Worm (Caenorhabditis elegans) whole organism, early embryonic: ENCODE measurements around the gene F29C4.4.

Experiments used
- B0310.2 ChIP-seq: sonication (generic microtip); optimal IDR thresholded peaks from 2 replicates; lab custom pipeline; 2016; ENCODE audit warnings: mild to moderate bottlenecking, missing genetic modification characterization, missing compliant biosample characterization
- F13C5.2 ChIP-seq: sonication (generic microtip); optimal IDR thresholded peaks from 2 replicates; lab custom pipeline; 2017; ENCODE audit warnings: mild to moderate bottlenecking, missing genetic modification characterization, inconsistent platforms, missing compliant biosample characterization
- aly-1 ChIP-seq: sonication (generic microtip); optimal IDR thresholded peaks from 2 replicates; lab custom pipeline; 2016; ENCODE audit warnings: missing genetic modification characterization, missing compliant biosample characterization
- ama-1 ChIP-seq: fragments of 150-350 bp; optimal IDR thresholded peaks from 2 replicates; lab custom pipeline; 2014
- ceh-13 ChIP-seq: fragments of 200-800 bp; sonication (Bioruptor generic); optimal IDR thresholded peaks from 2 replicates; lab custom pipeline; 2018; ENCODE audit warnings: mild to moderate bottlenecking, missing genetic modification characterization, missing compliant biosample characterization
- ceh-36 ChIP-seq: sonication (generic microtip); optimal IDR thresholded peaks from 2 replicates; lab custom pipeline; 2016; ENCODE audit warnings: missing genetic modification characterization, inconsistent platforms, missing compliant biosample characterization
- ets-7 ChIP-seq: sonication (generic microtip); optimal IDR thresholded peaks from 2 replicates; lab custom pipeline; 2016; ENCODE audit warnings: missing genotype, missing genetic modification characterization, missing compliant biosample characterization
- flt-1 ChIP-seq: fragments of 200-800 bp; sonication (Bioruptor generic); IDR thresholded peaks from 2 replicates; pipeline ENCODE4 v1.3.6; 2022; ENCODE audit warnings: missing genetic modification characterization, missing compliant biosample characterization
- hmbx-1 ChIP-seq: sonication (generic microtip); optimal IDR thresholded peaks from 2 replicates; lab custom pipeline; 2016; ENCODE audit warnings: mild to moderate bottlenecking, missing genetic modification characterization, missing compliant biosample characterization
- hmg-4 ChIP-seq: fragments of 200-800 bp; sonication (Bioruptor generic); optimal IDR thresholded peaks from 2 replicates; lab custom pipeline; 2018; ENCODE audit warnings: mild to moderate bottlenecking, missing genetic modification characterization, missing compliant biosample characterization
- hnd-1 ChIP-seq: sonication (generic microtip); optimal IDR thresholded peaks from 2 replicates; lab custom pipeline; 2016; ENCODE audit warnings: missing genetic modification characterization, missing compliant biosample characterization
- pes-1 ChIP-seq: fragments of 200-800 bp; sonication (Bioruptor generic); IDR thresholded peaks from 2 replicates; pipeline ENCODE4 v1.3.6; 2022; ENCODE audit warnings: missing genetic modification reagents, missing genetic modification characterization, missing compliant biosample characterization
- scrt-1 ChIP-seq: fragments of 200-800 bp; sonication (Bioruptor generic); IDR thresholded peaks from 2 replicates; pipeline ENCODE4 v1.3.6; 2022; ENCODE audit warnings: missing genetic modification characterization, missing compliant biosample characterization
- sea-1 ChIP-seq: fragments of 200-800 bp; sonication (Bioruptor generic); conservative IDR thresholded peaks from 2 replicates; pipeline ENCODE4 v1.3.6; 2022; ENCODE audit warnings: missing genetic modification characterization, missing compliant biosample characterization
- tbx-11 ChIP-seq: fragments of 200-800 bp; sonication (Bioruptor generic); IDR thresholded peaks from 2 replicates; pipeline ENCODE4 v1.3.6; 2022; ENCODE audit warnings: missing genetic modification characterization, missing compliant biosample characterization
- tbx-37 ChIP-seq: fragments of 200-800 bp; sonication (Bioruptor generic); conservative IDR thresholded peaks from 2 replicates; pipeline ENCODE4 v1.3.6; 2022; ENCODE audit warnings: missing genetic modification reagents, missing genetic modification characterization, missing compliant biosample characterization
- tra-4 ChIP-seq: sonication (generic microtip); optimal IDR thresholded peaks from 2 replicates; lab custom pipeline; 2017; ENCODE audit warnings: missing genetic modification characterization, missing compliant biosample characterization

The F29C4.4 gene

DNA sequence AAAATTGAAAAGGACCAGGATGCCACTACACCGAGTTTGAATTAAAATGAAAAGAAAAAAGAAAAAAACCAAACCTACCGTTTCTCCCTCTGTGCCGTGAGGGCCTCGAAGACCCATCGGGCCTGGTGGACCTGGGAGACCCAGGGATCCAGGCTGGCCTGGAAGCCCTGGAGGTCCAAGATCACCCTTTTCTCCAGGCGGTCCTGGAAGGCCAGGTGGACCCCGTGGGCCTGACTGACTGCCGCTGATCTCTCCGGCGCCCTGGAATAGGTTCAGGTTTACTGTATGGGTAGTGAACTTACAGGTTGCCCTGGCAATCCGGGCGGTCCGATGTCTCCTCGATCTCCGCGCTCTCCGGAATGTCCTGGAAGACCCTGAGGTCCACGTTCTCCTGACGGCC is 28.2 kb downstream of the F29C4.4 start:
- TF ChIP-seq ceh-36 (no peak), ama-1 (lab: Kevin White, UChicago) (no peak), ceh-13 (no peak), aly-1 (tag; lab: Kevin White, UChicago) (no peak), hmg-4 (GFP tag; lab: Kevin White, UChicago) (no peak), tbx-11 (GFP tag; lab: Robert Waterston, UW) (no peak)

- TF ChIP-seq flt-1 (GFP tag; lab: Robert Waterston, UW) (no peak), tbx-11 (GFP tag; lab: Robert Waterston, UW) (no peak), ama-1 (lab: Kevin White, UChicago) (no peak), ceh-13 (no peak), hnd-1 (tag; lab: Kevin White, UChicago) (no peak), aly-1 (tag; lab: Kevin White, UChicago) (no peak), sea-1 (GFP tag; lab: Robert Waterston, UW) (no peak), B0310.2 (tag; lab: Kevin White, UChicago) (no peak), ets-7 (tag; lab: Kevin White, UChicago) (no peak), tra-4 (tag; lab: Kevin White, UChicago) (no peak), ceh-36 (no peak), tbx-37 (GFP tag; lab: Robert Waterston, UW) (no peak)
Measured at ce11 chrIV:141022-141421, 29.5 kb downstream of the F29C4.4 start.

DNA sequence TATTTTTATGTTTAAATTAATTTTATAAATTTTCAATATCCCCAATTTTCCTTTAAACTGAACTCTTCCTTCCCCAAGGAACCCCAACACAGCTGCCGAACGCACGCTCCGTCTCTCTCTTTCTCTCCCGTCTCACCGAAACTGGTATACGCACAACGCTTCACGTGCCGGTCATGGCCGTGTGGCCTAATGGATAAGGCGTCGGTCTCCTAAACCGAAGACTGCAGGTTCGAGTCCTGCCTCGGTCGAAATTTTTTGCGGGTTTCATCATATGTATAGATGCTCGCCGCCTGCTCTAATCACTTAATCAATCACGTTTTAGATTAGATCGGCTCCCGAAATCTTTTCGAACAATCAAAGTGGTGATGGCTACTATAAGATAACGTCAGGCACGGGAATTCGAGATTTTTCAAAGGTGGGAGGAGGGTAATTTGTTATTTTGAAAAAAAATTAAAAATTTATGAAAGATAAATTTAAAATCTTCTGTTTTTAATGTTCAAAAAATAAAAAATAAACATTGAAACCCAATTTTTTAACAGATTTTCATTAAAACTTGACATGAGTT is 32.4 kb downstream of the F29C4.4 start:
- TF ChIP-seq ceh-13: peak; percentile 96
- peak; percentile 93 for TF ChIP-seq B0310.2 (tag; lab: Kevin White, UChicago)
- peak; percentile 99 for TF ChIP-seq scrt-1 (GFP tag; lab: Robert Waterston, UW)
- TF ChIP-seq tbx-11 (GFP tag; lab: Robert Waterston, UW): peak; percentile 97
- peak; percentile 98 for TF ChIP-seq flt-1 (GFP tag; lab: Robert Waterston, UW)
- TF ChIP-seq hmg-4 (GFP tag; lab: Kevin White, UChicago): peak; percentile 99
- peak; percentile 87 for TF ChIP-seq hmbx-1 (tag; lab: Kevin White, UChicago)
- peak; percentile 95 for TF ChIP-seq tbx-37 (GFP tag; lab: Robert Waterston, UW)
- TF ChIP-seq F13C5.2 (tag; lab: Kevin White, UChicago): peak; percentile 97
- peak; percentile 79 for TF ChIP-seq ets-7 (tag; lab: Kevin White, UChicago)
- TF ChIP-seq ama-1 (lab: Kevin White, UChicago): peak; percentile 53
- TF ChIP-seq pes-1 (GFP tag; lab: Robert Waterston, UW): peak; percentile 98
- TF ChIP-seq sea-1 (GFP tag; lab: Robert Waterston, UW): peak; percentile 96
- peak; percentile 96 for TF ChIP-seq ceh-36
- peak; percentile 84 for TF ChIP-seq hnd-1 (tag; lab: Kevin White, UChicago)
- TF ChIP-seq tra-4 (tag; lab: Kevin White, UChicago): peak; percentile 88
- peak; percentile 91 for TF ChIP-seq aly-1 (tag; lab: Kevin White, UChicago)

DNA sequence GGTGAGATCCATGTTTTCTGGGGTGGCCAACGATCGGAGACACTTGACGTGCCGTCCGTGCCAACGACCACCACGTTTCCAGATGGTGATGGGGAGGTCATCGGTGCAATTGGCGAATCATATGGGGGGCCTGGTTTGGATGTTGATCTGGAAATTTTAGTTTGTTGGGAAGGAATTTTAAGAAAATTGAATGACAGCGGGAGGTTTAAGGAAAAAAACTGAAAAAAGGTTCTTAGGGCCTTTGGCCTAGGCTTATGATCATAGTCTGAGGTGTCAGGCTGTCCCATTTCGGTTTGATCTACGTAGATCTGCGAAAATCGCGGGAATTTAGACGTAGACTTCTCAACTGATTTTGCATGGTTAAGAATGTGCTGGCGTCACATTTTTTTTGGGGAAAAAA is 36.3 kb downstream of the F29C4.4 start, which contains the start of gene col-99:
col-99 (minus strand) TSS at position 101 of the 400 bp plus-strand sequence.
- TF ChIP-seq B0310.2 (tag; lab: Kevin White, UChicago) (no peak), aly-1 (tag; lab: Kevin White, UChicago) (no peak), ama-1 (lab: Kevin White, UChicago) (no peak), ceh-36 (no peak)

- TF ChIP-seq ama-1 (lab: Kevin White, UChicago) (no peak), hmbx-1 (tag; lab: Kevin White, UChicago) (no peak), ets-7 (tag; lab: Kevin White, UChicago) (no peak), pes-1 (GFP tag; lab: Robert Waterston, UW) (no peak), tbx-37 (GFP tag; lab: Robert Waterston, UW) (no peak), hnd-1 (tag; lab: Kevin White, UChicago) (no peak), tbx-11 (GFP tag; lab: Robert Waterston, UW) (no peak), tra-4 (tag; lab: Kevin White, UChicago) (no peak), sea-1 (GFP tag; lab: Robert Waterston, UW) (no peak), scrt-1 (GFP tag; lab: Robert Waterston, UW) (no peak), aly-1 (tag; lab: Kevin White, UChicago) (no peak), ceh-36 (no peak), hmg-4 (GFP tag; lab: Kevin White, UChicago) (no peak), ceh-13 (no peak), B0310.2 (tag; lab: Kevin White, UChicago) (no peak), flt-1 (GFP tag; lab: Robert Waterston, UW) (no peak), F13C5.2 (tag; lab: Kevin White, UChicago) (no peak)
Measured at ce11 chrIV:148756-149155, 37.3 kb downstream of the F29C4.4 start.

- TF ChIP-seq ceh-36 (no peak), ama-1 (lab: Kevin White, UChicago) (no peak), pes-1 (GFP tag; lab: Robert Waterston, UW) (no peak), F13C5.2 (tag; lab: Kevin White, UChicago) (no peak), hmbx-1 (tag; lab: Kevin White, UChicago) (no peak), ets-7 (tag; lab: Kevin White, UChicago) (no peak), B0310.2 (tag; lab: Kevin White, UChicago) (no peak), flt-1 (GFP tag; lab: Robert Waterston, UW) (no peak), aly-1 (tag; lab: Kevin White, UChicago) (no peak), scrt-1 (GFP tag; lab: Robert Waterston, UW) (no peak), tbx-11 (GFP tag; lab: Robert Waterston, UW) (no peak), hnd-1 (tag; lab: Kevin White, UChicago) (no peak), sea-1 (GFP tag; lab: Robert Waterston, UW) (no peak), ceh-13 (no peak), tbx-37 (GFP tag; lab: Robert Waterston, UW) (no peak), hmg-4 (GFP tag; lab: Kevin White, UChicago) (no peak), tra-4 (tag; lab: Kevin White, UChicago) (no peak)
Measured at ce11 chrIV:149794-150193, 38.3 kb downstream of the F29C4.4 start.
